Worm (Caenorhabditis elegans) whole organism, L2 larva: ENCODE data around the gene srh-171.

ENCODE experiments used
- C34F6.9 ChIP-seq: fragments of 150-350 bp; optimal IDR thresholded peaks from 2 replicates; lab custom pipeline; 2014; ENCODE audit warnings: missing biosample characterization, missing genetic modification characterization
- ceh-16 ChIP-seq: fragments of 150-350 bp; optimal IDR thresholded peaks from 2 replicates; lab custom pipeline; 2014; ENCODE audit warnings: missing biosample characterization, missing genetic modification characterization
- nhr-10 ChIP-seq: sonication (generic microtip); optimal IDR thresholded peaks from 2 replicates; lab custom pipeline; 2017; ENCODE audit warnings: missing biosample characterization, missing genetic modification characterization
- zag-1 ChIP-seq: fragments of 150-350 bp; optimal IDR thresholded peaks from 2 replicates; lab custom pipeline; 2014; ENCODE audit warnings: missing biosample characterization, missing genetic modification characterization
- ztf-11 ChIP-seq: sonication (generic microtip); optimal IDR thresholded peaks from 2 replicates; lab custom pipeline; 2017; ENCODE audit warnings: missing biosample characterization, missing genetic modification characterization
- ztf-4 ChIP-seq: fragments of 150-350 bp; optimal IDR thresholded peaks from 2 replicates; lab custom pipeline; 2014; ENCODE audit warnings: missing biosample characterization, missing genetic modification characterization

DNA sequence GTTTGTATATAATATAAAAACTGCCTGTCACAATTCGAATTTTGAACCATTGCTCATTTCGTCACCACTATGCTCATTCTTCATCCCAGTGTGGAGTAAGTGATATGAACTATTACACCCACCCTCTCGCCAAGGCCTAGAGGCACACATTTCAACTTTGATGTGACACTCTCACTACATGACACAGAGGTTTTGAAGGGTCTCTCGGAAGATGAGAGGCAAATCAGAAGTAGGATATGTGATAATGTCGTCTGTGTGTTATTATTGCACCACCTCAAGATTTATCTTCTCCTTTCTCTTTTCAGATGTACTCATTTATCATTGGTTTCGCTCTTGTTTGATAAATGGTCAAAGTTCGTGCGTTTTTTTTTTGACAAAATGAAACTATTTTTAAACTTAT is 55.8 kb downstream of the srh-171 start:
- no peak for TF ChIP-seq zag-1 (tag; lab: Kevin White, UChicago)
- TF ChIP-seq ztf-4 (tag; lab: Kevin White, UChicago): no peak
- TF ChIP-seq nhr-10 (tag; lab: Kevin White, UChicago): no peak
- no peak for TF ChIP-seq ceh-16 (tag; lab: Kevin White, UChicago)
- no peak for TF ChIP-seq C34F6.9
- no peak for TF ChIP-seq ztf-11 (tag; lab: Kevin White, UChicago)
